Worm (Caenorhabditis elegans): ENCODE measurements around the gene col-117.

Gene col-117

ce11 chrIV:8866092-8866491 is 42.1 kb upstream of the col-117 start (continued):
- TF ChIP-seq mxl-3 (GFP tag; optimal IDR thresholded peaks at IDR 0.05) (peak; percentile 85), nhr-11 (tag; optimal IDR thresholded peaks at IDR 0.05) (peak; percentile 81), hif-1 (tag; optimal IDR thresholded peaks at IDR 0.05) (peak in 1 of 2 experiments; percentile 42), hlh-11 (tag; optimal IDR thresholded peaks at IDR 0.05) (peak; percentile 96), nhr-76 (tag; optimal IDR thresholded peaks at IDR 0.05) (no peak), set-16 (GFP tag; IDR thresholded peaks at IDR 0.05) (no peak; the same call in 1 of the 2 replicates), tag-97 (GFP tag; IDR thresholded peaks at IDR 0.05) (no peak), ztf-7 (tag; optimal IDR thresholded peaks at IDR 0.05) (no peak), php-3 (GFP tag; IDR thresholded peaks at IDR 0.05) (0 out of 2 replicates have a peak, but pooled peaks have one; percentile 35), unc-130 (GFP tag; optimal IDR thresholded peaks at IDR 0.05) (no peak), tra-1 (GFP tag; IDR thresholded peaks at IDR 0.05) (peak; percentile 81; the same call in 1 of the 2 replicates)

- TF ChIP-seq vab-7 (GFP tag; IDR thresholded peaks at IDR 0.05) (no peak), ceh-28 (tag; optimal IDR thresholded peaks at IDR 0.05) (no peak), mes-2 (tag; optimal IDR thresholded peaks at IDR 0.05; ENCODE audit: poor library complexity, severe bottlenecking) (no peak), R02D3.7 (tag; optimal IDR thresholded peaks at IDR 0.05) (no peak), daf-19 (GFP tag; conservative IDR thresholded peaks at IDR 0.05) (no peak), Y48G9A.11 (GFP tag; IDR thresholded peaks at IDR 0.05) (no peak), mxl-3 (GFP tag; optimal IDR thresholded peaks at IDR 0.05) (no peak), unc-62 (GFP tag; optimal IDR thresholded peaks at IDR 0.05 in 1 of 2) (peak in 1 of 2 experiments; percentile 51), unc-62 (tag; optimal IDR thresholded peaks at IDR 0.05) (no peak), lsy-2 (tag; optimal IDR thresholded peaks at IDR 0.05) (no peak), zag-1 (tag; optimal IDR thresholded peaks at IDR 0.05) (no peak), dve-1 (tag; optimal IDR thresholded peaks at IDR 0.05; ENCODE audit: insufficient read depth) (peak; percentile 40), spr-1 (tag; optimal IDR thresholded peaks at IDR 0.05) (no peak), pqm-1 (tag; optimal IDR thresholded peaks at IDR 0.05) (peak; percentile 67), egl-43 (GFP tag; IDR thresholded peaks at IDR 0.05) (no peak), arid-1 (GFP tag; conservative IDR thresholded peaks at IDR 0.05) (no peak), F44E2.7 (GFP tag; IDR thresholded peaks at IDR 0.05) (no peak), nhr-28 (tag; optimal IDR thresholded peaks at IDR 0.05) (peak; percentile 51), nhr-6 (tag; optimal IDR thresholded peaks at IDR 0.05) (no peak), sdz-12 (GFP tag; optimal IDR thresholded peaks at IDR 0.05) (no peak), lin-39 (tag; optimal IDR thresholded peaks at IDR 0.05) (no peak), ces-1 (GFP tag; optimal IDR thresholded peaks at IDR 0.05) (no peak), daf-16 (GFP tag; optimal IDR thresholded peaks at IDR 0.05) (no peak), daf-16 (tag; optimal IDR thresholded peaks at IDR 0.05) (peak; percentile 23)
These were observed 41.3 kb upstream of the col-117 start, which contains the start of gene C09G9.1 for ce11 chrIV:8865343-8865742. Gene C09G9.1 (minus strand): TSS chrIV:8865485.

- TF ChIP-seq nhr-28 (tag; optimal IDR thresholded peaks at IDR 0.05) (peak; percentile 41), ceh-62 (tag; optimal IDR thresholded peaks at IDR 0.05) (no peak), unc-130 (GFP tag; optimal IDR thresholded peaks at IDR 0.05) (no peak), ceh-32 (tag; optimal IDR thresholded peaks at IDR 0.05; ENCODE audit: poor library complexity) (no peak), aly-2 (tag; optimal IDR thresholded peaks at IDR 0.05) (no peak), cey-2 (tag; optimal IDR thresholded peaks at IDR 0.05; ENCODE audit: borderline replicate concordance, insufficient read depth) (peak; percentile 13), daf-16 (GFP tag; optimal IDR thresholded peaks at IDR 0.05) (peak in 1 of 2 experiments; percentile 13), daf-16 (tag; optimal IDR thresholded peaks at IDR 0.05) (no peak), unc-62 (GFP tag; optimal IDR thresholded peaks at IDR 0.05 in 1 of 2) (peak in 1 of 2 experiments; percentile 98), unc-62 (tag; optimal IDR thresholded peaks at IDR 0.05) (no peak)
These were observed 40.7 kb upstream of the col-117 start for ce11 chrIV:8864672-8865071.
